Worm (Caenorhabditis elegans): ENCODE data around the gene thn-4.
A peak's percentile ranks its signal among the peaks of the same experiment; 100 is the strongest.

The thn-4 gene

DNA sequence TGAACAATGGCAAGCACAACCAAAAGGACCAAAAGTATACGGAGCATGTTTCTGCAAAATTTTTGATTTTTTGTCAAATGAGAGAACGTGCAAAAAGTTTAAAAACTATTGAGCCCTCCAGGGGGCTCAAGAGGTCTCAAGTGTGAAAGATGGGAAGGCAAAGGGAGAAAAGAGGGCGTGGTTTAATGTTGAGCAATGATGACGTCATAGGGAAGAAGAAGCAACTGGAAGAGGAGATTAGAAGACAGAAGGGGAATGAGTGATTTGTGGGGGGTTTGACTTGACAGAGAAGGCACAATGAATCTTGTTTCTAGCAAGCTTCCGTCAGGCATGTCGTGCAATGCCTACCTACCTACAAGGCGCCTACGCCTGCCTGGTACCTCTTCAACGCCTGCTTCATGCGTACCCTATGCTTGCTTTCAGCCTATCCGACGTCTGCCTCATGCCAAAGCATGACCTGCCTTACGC, 50.0 kb downstream of the thn-4 start, which contains the start of gene T20B3.14:
T20B3.14 (minus strand) TSS at position 51 of the 468 bp plus-strand sequence.
- TF ChIP-seq unc-55 (GFP tag; optimal IDR thresholded peaks at IDR 0.05) (peak; percentile 39), egl-27 (tag; optimal IDR thresholded peaks at IDR 0.05) (no peak)
